Worm (Caenorhabditis elegans): ENCODE measurements around the gene ptp-8.

Gene ptp-8

DNA sequence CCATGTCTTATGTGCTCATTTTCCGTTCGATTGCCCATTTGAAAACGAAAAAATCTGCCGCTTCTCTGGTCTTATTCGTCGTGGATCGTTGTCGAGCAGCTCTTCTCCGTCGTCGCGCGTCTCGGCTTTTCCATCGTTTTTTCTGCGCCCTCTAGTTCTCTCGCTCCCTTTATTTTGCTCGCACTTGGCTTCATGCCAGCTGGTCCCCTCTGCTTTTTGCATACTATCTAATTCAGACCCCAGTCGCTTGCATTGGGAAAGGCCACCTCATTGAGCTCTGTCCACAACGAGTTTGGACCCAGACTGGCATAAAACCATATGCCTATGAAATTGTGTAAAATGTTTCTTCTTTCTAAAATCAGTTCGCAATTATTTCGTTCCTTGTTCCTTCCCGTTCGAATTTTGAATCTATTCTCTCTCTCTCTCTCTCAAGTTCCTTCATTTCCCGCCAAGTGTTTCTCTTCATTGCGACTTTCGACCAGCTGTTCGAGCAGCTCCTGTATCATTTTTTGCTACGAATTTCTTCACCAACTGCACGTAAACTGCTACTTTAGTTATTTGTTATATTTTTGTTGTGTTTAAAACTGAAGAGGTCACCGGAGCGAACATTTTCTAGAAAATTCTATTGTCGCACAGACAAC lies 8.4 kb downstream of the ptp-8 start (continued):
- TF ChIP-seq daf-16 (GFP tag; optimal IDR thresholded peaks at IDR 0.05) (peak in 1 of 2 experiments; percentile 62), daf-16 (tag; optimal IDR thresholded peaks at IDR 0.05) (no peak), hlh-11 (tag; optimal IDR thresholded peaks at IDR 0.05) (peak; percentile 52), set-16 (GFP tag; IDR thresholded peaks at IDR 0.05) (peak; percentile 39; the same call in 1 of the 2 replicates), egl-43 (GFP tag; IDR thresholded peaks at IDR 0.05) (0 out of 2 replicates have a peak, but pooled peaks have one; percentile 56), hif-1 (tag; optimal IDR thresholded peaks at IDR 0.05) (peak in 1 of 2 experiments; percentile 90), rbr-2 (tag; optimal IDR thresholded peaks at IDR 0.05) (peak; percentile 57)

DNA sequence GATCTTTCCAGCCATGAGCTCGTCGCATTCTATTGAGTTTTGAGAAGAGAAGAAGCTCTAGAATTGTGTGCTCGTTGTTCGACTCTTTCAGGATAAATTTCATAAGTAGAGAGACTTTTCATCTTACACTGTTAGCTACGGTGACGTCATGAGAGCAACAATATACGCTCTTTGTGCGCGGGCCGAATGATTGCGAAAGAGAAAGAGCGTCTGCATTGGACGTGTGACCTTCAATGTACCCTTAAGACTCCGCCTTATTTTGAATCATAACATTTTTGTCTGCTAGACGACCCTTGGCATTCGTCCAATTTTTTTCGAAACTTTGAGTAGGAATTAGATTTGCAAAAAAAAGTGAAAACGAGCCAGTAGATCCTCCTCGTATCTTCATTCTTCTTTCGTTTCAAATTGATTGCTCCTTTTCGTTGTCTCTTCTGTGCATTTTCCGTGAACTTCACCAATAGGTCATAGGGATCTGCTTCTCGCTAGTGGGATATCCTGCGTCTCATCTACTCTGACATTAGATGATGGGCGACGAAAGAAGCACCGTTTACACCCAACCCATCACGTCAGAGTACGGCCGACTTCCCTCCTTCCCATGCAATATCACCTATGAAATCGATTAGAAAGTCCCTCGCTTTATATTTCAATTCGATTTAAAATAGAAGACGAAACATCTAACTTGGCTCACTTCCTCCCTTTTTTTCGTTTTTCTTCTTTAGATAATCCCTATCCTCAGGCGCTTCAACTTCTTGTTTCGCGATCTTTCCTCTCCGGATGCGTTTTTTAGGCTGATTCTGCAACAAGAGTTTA lies 9.9 kb downstream of the ptp-8 start:
- no peak for TF ChIP-seq mdl-1 (tag; optimal IDR thresholded peaks at IDR 0.05)
- no peak for TF ChIP-seq ceh-62 (tag; optimal IDR thresholded peaks at IDR 0.05)
- TF ChIP-seq R02D3.7 (tag; optimal IDR thresholded peaks at IDR 0.05): no peak
- TF ChIP-seq rbr-2 (tag; optimal IDR thresholded peaks at IDR 0.05): peak; percentile 62
- no peak for TF ChIP-seq tra-1 (GFP tag; IDR thresholded peaks at IDR 0.05)
- no peak for TF ChIP-seq nhr-10 (tag; optimal IDR thresholded peaks at IDR 0.05)
- no peak for TF ChIP-seq nhr-28 (tag; optimal IDR thresholded peaks at IDR 0.05)
- peak; percentile 56; the same call in 1 of the 2 replicates for TF ChIP-seq lim-7 (GFP tag; IDR thresholded peaks at IDR 0.05)
- peak; percentile 34 for TF ChIP-seq nhr-6 (tag; optimal IDR thresholded peaks at IDR 0.05)
- no peak for TF ChIP-seq pha-4 (GFP tag; IDR thresholded peaks at IDR 0.05)
- TF ChIP-seq pha-4 (tag; optimal IDR thresholded peaks at IDR 0.05): peak; percentile 82
- no peak for TF ChIP-seq snpc-4 (tag; optimal IDR thresholded peaks at IDR 0.05)
- TF ChIP-seq nhr-41 (GFP tag; IDR thresholded peaks at IDR 0.05): no peak
- peak; percentile 47; the same call in 1 of the 2 replicates for TF ChIP-seq madf-9 (GFP tag; conservative IDR thresholded peaks at IDR 0.05)
- peak in 1 of 2 experiments; percentile 97 for TF ChIP-seq unc-62 (GFP tag; optimal IDR thresholded peaks at IDR 0.05 in 1 of 2)
- no peak for TF ChIP-seq unc-62 (tag; optimal IDR thresholded peaks at IDR 0.05)
- peak in 1 of 2 experiments; percentile 58 for TF ChIP-seq hif-1 (tag; optimal IDR thresholded peaks at IDR 0.05)
- no peak for TF ChIP-seq snpc-1.2 (GFP tag; IDR thresholded peaks at IDR 0.05)
- TF ChIP-seq dve-1 (tag; optimal IDR thresholded peaks at IDR 0.05; ENCODE audit: insufficient read depth): peak; percentile 12
- TF ChIP-seq saeg-2 (GFP tag; IDR thresholded peaks at IDR 0.05): no peak
- TF ChIP-seq set-16 (GFP tag; IDR thresholded peaks at IDR 0.05): no peak
- peak; percentile 73 for TF ChIP-seq hlh-30 (tag; optimal IDR thresholded peaks at IDR 0.05; ENCODE audit: insufficient read depth)
- TF ChIP-seq ctbp-1 (GFP tag; IDR thresholded peaks at IDR 0.05): peak; percentile 44; the same call in 1 of the 2 replicates
- TF ChIP-seq nhr-11 (tag; optimal IDR thresholded peaks at IDR 0.05): peak; percentile 31
- 0 out of 2 replicates have a peak, but pooled peaks have one; percentile 28 for TF ChIP-seq hmg-1.1 (GFP tag; IDR thresholded peaks at IDR 0.05)
- no peak for TF ChIP-seq mxl-2 (GFP tag; conservative IDR thresholded peaks at IDR 0.05)
- TF ChIP-seq ceh-82 (tag; optimal IDR thresholded peaks at IDR 0.05): no peak
- peak; percentile 7 for TF ChIP-seq fkh-10 (GFP tag; optimal IDR thresholded peaks at IDR 0.05)
- TF ChIP-seq dpl-1 (GFP tag; optimal IDR thresholded peaks at IDR 0.05): peak; percentile 5
- no peak for TF ChIP-seq spr-1 (tag; optimal IDR thresholded peaks at IDR 0.05)
- TF ChIP-seq mdt-29 (GFP tag; IDR thresholded peaks at IDR 0.05): no peak
- TF ChIP-seq mep-1 (tag; optimal IDR thresholded peaks at IDR 0.05): peak; percentile 65
- peak; percentile 67 for TF ChIP-seq hlh-11 (tag; optimal IDR thresholded peaks at IDR 0.05)
- TF ChIP-seq ceh-20 (GFP tag; IDR thresholded peaks at IDR 0.05): peak; percentile 45; the same call in 1 of the 2 replicates
- peak in 1 of 2 experiments; percentile 72 for TF ChIP-seq lsy-2 (tag; optimal IDR thresholded peaks at IDR 0.05)
- TF ChIP-seq dmd-6 (GFP tag; IDR thresholded peaks at IDR 0.05): peak; percentile 31
- TF ChIP-seq mes-2 (tag; optimal IDR thresholded peaks at IDR 0.05; ENCODE audit: poor library complexity, severe bottlenecking): peak; percentile 31
- no peak for TF ChIP-seq cey-2 (tag; optimal IDR thresholded peaks at IDR 0.05; ENCODE audit: borderline replicate concordance, insufficient read depth)
- peak; percentile 45 for TF ChIP-seq aha-1 (tag)
